Worm (Caenorhabditis elegans) whole organism, L4 larva: Measurements from ENCODE around the gene B0228.6.

ENCODE experiments used
- ceh-44 ChIP-seq: fragments of 200-800 bp; sonication (Bioruptor generic); IDR thresholded peaks from 2 replicates; pipeline ENCODE4 v1.3.6; 2022; ENCODE audit warnings: missing genetic modification reagents, missing genetic modification characterization, missing compliant biosample characterization
- ceh-62 ChIP-seq: sonication (generic microtip); optimal IDR thresholded peaks from 2 replicates; lab custom pipeline; 2017; ENCODE audit warnings: missing biosample characterization, missing genetic modification characterization
- ceh-82 ChIP-seq: sonication (generic microtip); optimal IDR thresholded peaks from 2 replicates; lab custom pipeline; 2017; ENCODE audit warnings: missing biosample characterization, missing genetic modification characterization
- dmd-9 ChIP-seq: fragments of 200-800 bp; sonication (Bioruptor generic); IDR thresholded peaks from 2 replicates; pipeline ENCODE4 v1.3.6; 2022; ENCODE audit warnings: missing genetic modification reagents, missing genetic modification characterization, missing compliant biosample characterization
- egl-27 ChIP-seq: sonication (generic microtip); optimal IDR thresholded peaks from 3 replicates; lab custom pipeline; 2017; ENCODE audit warnings: missing biosample characterization, missing genetic modification reagents, missing genetic modification characterization
- madf-5 ChIP-seq, 2 experiments: fragments of 200-800 bp; sonication (Bioruptor generic); IDR thresholded peaks; 2 replicates each; pipeline ENCODE4 v1.3.6; 2022; ENCODE audit warnings: missing compliant biosample characterization in 2 of 2, missing genetic modification characterization in 2 of 2
- nhr-237 ChIP-seq: sonication (generic microtip); optimal IDR thresholded peaks from 2 replicates; lab custom pipeline; 2017; ENCODE audit warnings: missing biosample characterization, missing genetic modification characterization
- nhr-28 ChIP-seq: fragments of 150-350 bp; optimal IDR thresholded peaks from 2 replicates; lab custom pipeline; 2014; ENCODE audit warnings: missing biosample characterization, missing genetic modification characterization
- nhr-6 ChIP-seq: fragments of 150-350 bp; optimal IDR thresholded peaks from 2 replicates; lab custom pipeline; 2014; ENCODE audit warnings: missing biosample characterization, missing genetic modification characterization
- pha-4 ChIP-seq, 2 experiments: fragments of 150-350 bp in 1 of 2; fragments of 200-800 bp in 1 of 2; sonication (Bioruptor generic) in 1 of 2; IDR thresholded peaks in 1 of 2; optimal IDR thresholded peaks in 1 of 2; 2 replicates each; pipeline versions ENCODE4 v1.3.6 to Lab custom; 2014 to 2022; ENCODE audit warnings: missing genetic modification characterization in 2 of 2, missing genetic modification reagents in 2 of 2, missing biosample characterization in 1 of 2, missing compliant biosample characterization in 1 of 2
- pqm-1 ChIP-seq: sonication (generic microtip); optimal IDR thresholded peaks from 2 replicates; lab custom pipeline; 2017; ENCODE audit warnings: missing biosample characterization, missing genetic modification characterization
- unc-39 ChIP-seq: sonication (generic microtip); optimal IDR thresholded peaks from 2 replicates; lab custom pipeline; 2017; ENCODE audit warnings: missing biosample characterization, missing genetic modification characterization
- unc-62 ChIP-seq, 3 experiments: fragments of 150-350 bp in 1 of 3; sonication (generic microtip); optimal IDR thresholded peaks in 2 of 3; peaks in 1 of 3; 1 replicate in 1 of 3; 2 replicates in 2 of 3; lab custom pipeline; 2014 to 2017; ENCODE audit warnings: missing biosample characterization in 3 of 3, missing genetic modification characterization in 3 of 3, missing genetic modification reagents in 3 of 3, missing genotype in 1 of 3

ce11 chrII:7720479-7720878 lies 34.5 kb downstream of the B0228.6 start:
- TF ChIP-seq nhr-28 (no peak), dmd-9 (GFP tag; lab: Robert Waterston, UW) (no peak), nhr-237 (tag; lab: Kevin White, UChicago) (no peak), ceh-82 (tag; lab: Kevin White, UChicago) (no peak), ceh-44 (no peak), egl-27 (tag; lab: Kevin White, UChicago) (no peak), nhr-6 (tag; lab: Kevin White, UChicago) (no peak), unc-62 (GFP tag; optimal IDR thresholded peaks at IDR 0.05 in 1 of 2; lab: Kevin White, UChicago) (peak in 1 of 2 experiments; percentile 70), unc-62 (tag; optimal IDR thresholded peaks at IDR 0.05; lab: Kevin White, UChicago) (no peak), ceh-62 (tag; lab: Kevin White, UChicago) (no peak), unc-39 (tag; lab: Kevin White, UChicago) (no peak), pha-4 (GFP tag; IDR thresholded peaks at IDR 0.05; lab: Robert Waterston, UW) (no peak), pha-4 (tag; optimal IDR thresholded peaks at IDR 0.05; lab: Kevin White, UChicago) (no peak), madf-5 (GFP tag; IDR thresholded peaks at IDR 0.05; lab: Robert Waterston, UW) (no peak), pqm-1 (tag; lab: Kevin White, UChicago) (no peak)
